Worm (Caenorhabditis elegans): ENCODE measurements around the gene mel-46.

Gene mel-46

ce11 chrIV:16868900-16869299 lies 5.6 kb upstream of the mel-46 start, which contains the start of gene T06A10.106:
Gene T06A10.106 (minus strand): TSS chrIV:16869000.
- TF ChIP-seq elt-3 (tag; optimal IDR thresholded peaks at IDR 0.05) (no peak), snpc-4 (tag; optimal IDR thresholded peaks at IDR 0.05) (no peak), lsy-2 (tag; optimal IDR thresholded peaks at IDR 0.05) (no peak), zip-8 (tag; optimal IDR thresholded peaks at IDR 0.05) (no peak), unc-120 (tag; optimal IDR thresholded peaks at IDR 0.05; ENCODE audit: poor library complexity, severe bottlenecking) (no peak), mep-1 (tag; optimal IDR thresholded peaks at IDR 0.05) (no peak), blmp-1 (tag; optimal IDR thresholded peaks at IDR 0.05) (no peak), nhr-28 (tag; optimal IDR thresholded peaks at IDR 0.05) (no peak), nhr-12 (tag; optimal IDR thresholded peaks at IDR 0.05) (no peak), sptf-1 (tag; optimal IDR thresholded peaks at IDR 0.05) (no peak), bed-3 (GFP tag; optimal IDR thresholded peaks at IDR 0.05) (no peak), ceh-83 (GFP tag; optimal IDR thresholded peaks at IDR 0.05) (no peak), lin-13 (tag; optimal IDR thresholded peaks at IDR 0.05) (no peak), unc-39 (tag; optimal IDR thresholded peaks at IDR 0.05) (no peak), ces-1 (GFP tag; optimal IDR thresholded peaks at IDR 0.05) (no peak), ham-2 (GFP tag; optimal IDR thresholded peaks at IDR 0.05) (no peak), cnd-1 (tag; optimal IDR thresholded peaks at IDR 0.05) (no peak), unc-62 (GFP tag; optimal IDR thresholded peaks at IDR 0.05) (no peak), nhr-76 (tag; optimal IDR thresholded peaks at IDR 0.05) (no peak)

ce11 chrIV:16867223-16867622 lies 3.9 kb upstream of the mel-46 start, which contains the start of gene T06A10.107:
Gene T06A10.107 (plus strand): TSS chrIV:16867523.
- TF ChIP-seq blmp-1 (tag; optimal IDR thresholded peaks at IDR 0.05) (no peak), nhr-12 (tag; optimal IDR thresholded peaks at IDR 0.05) (no peak), bed-3 (GFP tag; optimal IDR thresholded peaks at IDR 0.05) (no peak), unc-39 (tag; optimal IDR thresholded peaks at IDR 0.05) (no peak), elt-3 (tag; optimal IDR thresholded peaks at IDR 0.05) (no peak), ztf-11 (tag; optimal IDR thresholded peaks at IDR 0.05) (no peak), tbx-8 (GFP tag; optimal IDR thresholded peaks at IDR 0.05) (no peak), ceh-43 (GFP tag; optimal IDR thresholded peaks at IDR 0.05) (no peak), flh-1 (GFP tag; optimal IDR thresholded peaks at IDR 0.05) (no peak), hlh-1 (tag; optimal IDR thresholded peaks at IDR 0.05) (no peak), pha-4 (tag; optimal IDR thresholded peaks at IDR 0.05) (no peak), M03D4.4 (tag; optimal IDR thresholded peaks at IDR 0.05) (no peak), unc-120 (tag; optimal IDR thresholded peaks at IDR 0.05; ENCODE audit: poor library complexity, severe bottlenecking) (no peak), cnd-1 (tag; optimal IDR thresholded peaks at IDR 0.05) (no peak), ceh-39 (tag; optimal IDR thresholded peaks at IDR 0.05) (no peak), unc-62 (GFP tag; optimal IDR thresholded peaks at IDR 0.05) (no peak), sptf-1 (tag; optimal IDR thresholded peaks at IDR 0.05) (no peak), lin-13 (tag; optimal IDR thresholded peaks at IDR 0.05) (no peak), zip-8 (tag; optimal IDR thresholded peaks at IDR 0.05) (no peak)

ce11 chrIV:16865487-16865886 lies 2.2 kb upstream of the mel-46 start, which contains the start of gene gtsf-1:
Gene gtsf-1 (plus strand): TSS chrIV:16865840.
- TF ChIP-seq tbx-8 (GFP tag; optimal IDR thresholded peaks at IDR 0.05) (no peak), ztf-11 (tag; optimal IDR thresholded peaks at IDR 0.05) (peak; percentile 16), elt-3 (tag; optimal IDR thresholded peaks at IDR 0.05) (no peak), ceh-39 (tag; optimal IDR thresholded peaks at IDR 0.05) (peak; percentile 40), ces-1 (GFP tag; optimal IDR thresholded peaks at IDR 0.05) (peak; percentile 61), ceh-83 (GFP tag; optimal IDR thresholded peaks at IDR 0.05) (no peak), nhr-237 (tag; optimal IDR thresholded peaks at IDR 0.05) (peak; percentile 82), cnd-1 (tag; optimal IDR thresholded peaks at IDR 0.05) (peak; percentile 58), sptf-1 (tag; optimal IDR thresholded peaks at IDR 0.05) (peak; percentile 83), zip-8 (tag; optimal IDR thresholded peaks at IDR 0.05) (no peak), unc-39 (tag; optimal IDR thresholded peaks at IDR 0.05) (no peak), snpc-4 (tag; optimal IDR thresholded peaks at IDR 0.05) (no peak), lin-32 (GFP tag; optimal IDR thresholded peaks at IDR 0.05) (no peak), nhr-28 (tag; optimal IDR thresholded peaks at IDR 0.05) (no peak), sem-2 (GFP tag; optimal IDR thresholded peaks at IDR 0.05) (peak; percentile 23), elt-1 (tag; optimal IDR thresholded peaks at IDR 0.05; ENCODE audit: borderline replicate concordance, insufficient read depth) (no peak), blmp-1 (tag; optimal IDR thresholded peaks at IDR 0.05) (no peak), bed-3 (GFP tag; optimal IDR thresholded peaks at IDR 0.05) (no peak), drap-1 (GFP tag; optimal IDR thresholded peaks at IDR 0.05) (peak; percentile 67), flh-1 (GFP tag; optimal IDR thresholded peaks at IDR 0.05) (no peak), mab-5 (tag; optimal IDR thresholded peaks at IDR 0.05) (no peak), ham-2 (GFP tag; optimal IDR thresholded peaks at IDR 0.05) (no peak), nhr-76 (tag; optimal IDR thresholded peaks at IDR 0.05) (no peak), M03D4.4 (tag; optimal IDR thresholded peaks at IDR 0.05) (peak; percentile 73), pha-4 (tag; optimal IDR thresholded peaks at IDR 0.05) (peak; percentile 62), lsy-2 (tag; optimal IDR thresholded peaks at IDR 0.05) (peak; percentile 78), lin-13 (tag; optimal IDR thresholded peaks at IDR 0.05) (peak; percentile 46), unc-120 (tag; optimal IDR thresholded peaks at IDR 0.05; ENCODE audit: poor library complexity, severe bottlenecking) (peak; percentile 38), ceh-43 (GFP tag; optimal IDR thresholded peaks at IDR 0.05) (no peak), mls-2 (tag; optimal IDR thresholded peaks at IDR 0.05) (peak; percentile 58), mep-1 (tag; optimal IDR thresholded peaks at IDR 0.05) (peak; percentile 88), hlh-1 (tag; optimal IDR thresholded peaks at IDR 0.05) (peak; percentile 24), unc-62 (GFP tag; optimal IDR thresholded peaks at IDR 0.05) (no peak), nhr-12 (tag; optimal IDR thresholded peaks at IDR 0.05) (peak; percentile 45), nhr-2 (tag; optimal IDR thresholded peaks at IDR 0.05) (no peak)
